Worm (Caenorhabditis elegans) whole organism, young adult: ENCODE results near the gene C30F2.4.

Experiments used
- B0035.1 ChIP-seq: sonication (generic microtip); optimal IDR thresholded peaks from 2 replicates; lab custom pipeline; 2016; ENCODE audit warnings: missing genetic modification characterization, mild to moderate bottlenecking, missing compliant biosample characterization, missing genotype, missing genetic modification reagents
- B0336.3 ChIP-seq: fragments of 200-800 bp; sonication (Bioruptor generic); IDR thresholded peaks from 2 replicates; pipeline ENCODE4 v1.3.6; 2022; ENCODE audit warnings: missing genetic modification characterization, missing compliant biosample characterization
- F23B12.7 ChIP-seq: sonication (generic microtip); optimal IDR thresholded peaks from 2 replicates; lab custom pipeline; 2017; ENCODE audit warnings: missing genetic modification characterization, mild to moderate bottlenecking, missing compliant biosample characterization, antibody characterized with exemption, moderate library complexity; ENCODE audit not compliant: insufficient read depth
- F55B11.4 ChIP-seq: sonication (generic microtip); optimal IDR thresholded peaks from 2 replicates; lab custom pipeline; 2016; ENCODE audit warnings: missing compliant biosample characterization, missing genetic modification characterization, borderline replicate concordance; ENCODE audit not compliant: insufficient read depth
- F57C9.4 ChIP-seq: sonication (generic microtip); optimal IDR thresholded peaks from 2 replicates; lab custom pipeline; 2017; ENCODE audit warnings: mild to moderate bottlenecking, missing genetic modification characterization, missing compliant biosample characterization
- Y53G8AR.9 ChIP-seq: fragments of 200-800 bp; sonication (Bioruptor generic); conservative IDR thresholded peaks from 2 replicates; pipeline ENCODE4 v1.3.6; 2022; ENCODE audit warnings: missing genetic modification reagents, missing genetic modification characterization, missing compliant biosample characterization
- Y67H2A.10 ChIP-seq: fragments of 200-800 bp; sonication (Bioruptor generic); conservative IDR thresholded peaks from 2 replicates; pipeline ENCODE4 v1.3.6; 2022; ENCODE audit warnings: missing genetic modification reagents, missing genetic modification characterization, missing compliant biosample characterization
- atf-7 ChIP-seq: sonication (generic microtip); optimal IDR thresholded peaks from 2 replicates; lab custom pipeline; 2017; ENCODE audit warnings: mild to moderate bottlenecking, missing genetic modification characterization, missing compliant biosample characterization
- athp-1 ChIP-seq: sonication (generic microtip); optimal IDR thresholded peaks from 2 replicates; lab custom pipeline; 2017; ENCODE audit warnings: mild to moderate bottlenecking, missing genetic modification characterization, missing compliant biosample characterization
- attf-6 ChIP-seq: fragments of 200-800 bp; sonication (Bioruptor generic); IDR thresholded peaks from 2 replicates; pipeline ENCODE4 v1.3.6; 2022; ENCODE audit warnings: missing genetic modification reagents, missing genetic modification characterization, missing compliant biosample characterization
- cebp-1 ChIP-seq, 2 experiments: fragments of 200-800 bp in 1 of 2; sonication (Bioruptor generic) in 1 of 2; sonication (generic microtip) in 1 of 2; IDR thresholded peaks in 1 of 2; optimal IDR thresholded peaks in 1 of 2; 2 replicates each; pipeline versions ENCODE4 v1.3.6 to Lab custom; 2017 to 2022; ENCODE audit warnings: missing compliant biosample characterization in 2 of 2, missing genetic modification characterization in 2 of 2, mild to moderate bottlenecking in 1 of 2, missing genetic modification reagents in 1 of 2, moderate library complexity in 1 of 2
- ceh-58 ChIP-seq: fragments of 200-800 bp; sonication (Bioruptor generic); IDR thresholded peaks from 2 replicates; pipeline ENCODE4 v1.3.6; 2022; ENCODE audit warnings: missing genetic modification characterization, missing compliant biosample characterization
- chd-7 ChIP-seq: sonication (generic microtip); optimal IDR thresholded peaks from 2 replicates; lab custom pipeline; 2016; ENCODE audit warnings: mild to moderate bottlenecking, missing genetic modification characterization, moderate library complexity, missing compliant biosample characterization
- egrh-3 ChIP-seq: fragments of 200-800 bp; sonication (Bioruptor generic); IDR thresholded peaks from 2 replicates; pipeline ENCODE4 v1.3.6; 2022; ENCODE audit warnings: missing genetic modification reagents, missing genetic modification characterization, missing compliant biosample characterization
- gei-17 ChIP-seq: fragments of 200-800 bp; sonication (Bioruptor generic); optimal IDR thresholded peaks from 2 replicates; lab custom pipeline; 2018; ENCODE audit warnings: mild to moderate bottlenecking, missing genetic modification characterization, missing compliant biosample characterization
- hlh-26 ChIP-seq: fragments of 200-800 bp; sonication (Bioruptor generic); conservative IDR thresholded peaks from 2 replicates; pipeline ENCODE4 v1.3.6; 2022; ENCODE audit warnings: missing genetic modification reagents, missing genetic modification characterization, missing compliant biosample characterization
- hrde-1 ChIP-seq: sonication (generic microtip); optimal IDR thresholded peaks from 2 replicates; lab custom pipeline; 2016; ENCODE audit warnings: missing genetic modification characterization, mild to moderate bottlenecking, missing compliant biosample characterization, moderate library complexity, missing genotype, missing genetic modification reagents, borderline replicate concordance
- hsf-1 ChIP-seq: fragments of 200-800 bp; sonication (Bioruptor generic); IDR thresholded peaks from 2 replicates; pipeline ENCODE4 v1.3.6; 2022; ENCODE audit warnings: missing genetic modification reagents, missing genetic modification characterization, missing compliant biosample characterization
- let-526 ChIP-seq: fragments of 200-800 bp; sonication (Bioruptor generic); IDR thresholded peaks from 2 replicates; pipeline ENCODE4 v1.3.6; 2022; ENCODE audit warnings: missing genetic modification reagents, missing genetic modification characterization, missing compliant biosample characterization
- lin-54 ChIP-seq: fragments of 200-800 bp; sonication (Bioruptor generic); optimal IDR thresholded peaks from 2 replicates; lab custom pipeline; 2018; ENCODE audit warnings: mild to moderate bottlenecking, missing genetic modification characterization, missing compliant biosample characterization
- madf-3 ChIP-seq: fragments of 200-800 bp; sonication (Bioruptor generic); IDR thresholded peaks from 2 replicates; pipeline ENCODE4 v1.3.6; 2022; ENCODE audit warnings: missing genetic modification reagents, missing genetic modification characterization, missing compliant biosample characterization
- madf-8 ChIP-seq: fragments of 200-800 bp; sonication (Bioruptor generic); conservative IDR thresholded peaks from 2 replicates; pipeline ENCODE4 v1.3.6; 2022; ENCODE audit warnings: missing genetic modification reagents, missing genetic modification characterization, missing compliant biosample characterization
- nhr-27 ChIP-seq: fragments of 200-800 bp; sonication (Bioruptor generic); optimal IDR thresholded peaks from 2 replicates; lab custom pipeline; 2018; ENCODE audit warnings: mild to moderate bottlenecking, missing genetic modification characterization, moderate library complexity, missing compliant biosample characterization
- nhr-80 ChIP-seq: sonication (generic microtip); optimal IDR thresholded peaks from 2 replicates; lab custom pipeline; 2016; ENCODE audit warnings: missing genetic modification characterization, missing compliant biosample characterization
- repo-1 ChIP-seq: sonication (generic microtip); optimal IDR thresholded peaks from 2 replicates; lab custom pipeline; 2017; ENCODE audit warnings: mild to moderate bottlenecking, missing genetic modification characterization, missing compliant biosample characterization
- snpc-1.3 ChIP-seq: sonication (generic microtip); optimal IDR thresholded peaks from 2 replicates; lab custom pipeline; 2017; ENCODE audit warnings: missing genetic modification characterization, mild to moderate bottlenecking, missing compliant biosample characterization, antibody characterized with exemption, moderate library complexity, missing genotype, missing genetic modification reagents; ENCODE audit not compliant: insufficient read depth
- snpc-4 ChIP-seq, 5 experiments: fragments of 150-350 bp in 1 of 5; sonication (generic microtip) in 4 of 5; optimal IDR thresholded peaks; 2 replicates each; lab custom pipeline; 2014 to 2018; ENCODE audit warnings: missing genetic modification characterization in 5 of 5, missing biosample characterization in 3 of 5, antibody characterized with exemption in 2 of 5, mild to moderate bottlenecking in 2 of 5, missing compliant biosample characterization in 2 of 5, missing genotype in 2 of 5, moderate library complexity in 2 of 5, missing genetic modification reagents in 1 of 5
- tbp1 ChIP-seq: fragments of 200-800 bp; sonication (Bioruptor generic); optimal IDR thresholded peaks from 2 replicates; lab custom pipeline; 2018; ENCODE audit warnings: mild to moderate bottlenecking, missing genetic modification characterization, missing compliant biosample characterization
- tlf-1 ChIP-seq: fragments of 200-800 bp; sonication (Bioruptor generic); optimal IDR thresholded peaks from 2 replicates; lab custom pipeline; 2018; ENCODE audit warnings: mild to moderate bottlenecking, missing genetic modification characterization, missing compliant biosample characterization
- unc-62 ChIP-seq: fragments of 150-350 bp; optimal IDR thresholded peaks from 2 replicates; lab custom pipeline; 2014; ENCODE audit warnings: missing biosample characterization, missing genetic modification reagents, missing genetic modification characterization
- ztf-22 ChIP-seq: fragments of 200-800 bp; sonication (Bioruptor generic); optimal IDR thresholded peaks from 2 replicates; lab custom pipeline; 2018; ENCODE audit warnings: mild to moderate bottlenecking, missing genetic modification characterization, moderate library complexity, missing compliant biosample characterization
- ztf-26 ChIP-seq: sonication (generic microtip); optimal IDR thresholded peaks from 2 replicates; lab custom pipeline; 2017; ENCODE audit warnings: missing genetic modification characterization, missing compliant biosample characterization

The C30F2.4 gene

DNA sequence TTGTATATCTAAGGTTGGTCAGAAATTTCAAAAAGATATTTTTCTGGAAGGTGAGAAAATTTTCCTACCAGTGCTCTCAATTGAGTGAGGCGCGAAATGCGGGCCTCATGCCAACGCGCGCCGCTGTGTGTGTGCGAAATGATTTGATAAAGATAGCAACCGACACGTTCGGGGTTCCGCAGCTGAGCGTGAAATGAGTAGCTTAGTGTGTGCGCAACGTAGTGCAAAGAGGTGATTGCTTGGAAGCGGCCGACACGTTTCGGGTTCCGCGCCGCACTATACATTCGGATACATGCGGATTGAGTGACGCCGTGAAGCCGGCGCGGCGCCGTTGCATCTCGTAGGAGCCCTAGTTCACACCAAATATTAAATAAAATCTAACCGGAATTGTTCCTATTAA, 14.8 kb upstream of the C30F2.4 start (continued):
- TF ChIP-seq Y67H2A.10 (GFP tag; lab: Robert Waterston, UW) (no peak), let-526 (GFP tag; lab: Robert Waterston, UW) (no peak), athp-1 (tag; lab: Kevin White, UChicago) (no peak), madf-3 (GFP tag; lab: Robert Waterston, UW) (no peak), atf-7 (no peak), attf-6 (no peak), F55B11.4 (no peak), chd-7 (tag; lab: Kevin White, UChicago) (no peak), ceh-58 (GFP tag; lab: Robert Waterston, UW) (no peak), tlf-1 (GFP tag; lab: Kevin White, UChicago) (no peak), snpc-4 (GFP tag; optimal IDR thresholded peaks at IDR 0.05; lab: Kevin White, UChicago) (no peak), snpc-4 (tag; optimal IDR thresholded peaks at IDR 0.05; lab: Kevin White, UChicago) (peak in 3 of 4 experiments; percentile 46 to 91 (median 89))

- TF ChIP-seq nhr-80 (peak; percentile 13), lin-54 (GFP tag; lab: Kevin White, UChicago) (no peak)
Measured at ce11 chrX:16087842-16088241, 11.5 kb upstream of the C30F2.4 start.

ce11 chrX:16085094-16085493, 8.7 kb upstream of the C30F2.4 start, which contains the start of gene C30F2.2:
TSS of gene C30F2.2 (minus strand) at chrX:16085215.
- TF ChIP-seq ztf-26 (no peak), nhr-80 (no peak), unc-62 (no peak), Y53G8AR.9 (GFP tag; lab: Robert Waterston, UW) (no peak), hlh-26 (GFP tag; lab: Robert Waterston, UW) (no peak), repo-1 (tag; lab: Kevin White, UChicago) (no peak), madf-8 (GFP tag; lab: Robert Waterston, UW) (no peak), snpc-1.3 (tag; lab: Kevin White, UChicago) (no peak), ztf-22 (GFP tag; lab: Kevin White, UChicago) (no peak), nhr-27 (tag; lab: Kevin White, UChicago) (no peak), F23B12.7 (tag; lab: Kevin White, UChicago) (no peak), cebp-1 (GFP tag; IDR thresholded peaks at IDR 0.05; lab: Robert Waterston, UW) (no peak), cebp-1 (tag; optimal IDR thresholded peaks at IDR 0.05; lab: Kevin White, UChicago) (no peak)
- TF ChIP-seq, all 124 proteins: peak for 0

DNA sequence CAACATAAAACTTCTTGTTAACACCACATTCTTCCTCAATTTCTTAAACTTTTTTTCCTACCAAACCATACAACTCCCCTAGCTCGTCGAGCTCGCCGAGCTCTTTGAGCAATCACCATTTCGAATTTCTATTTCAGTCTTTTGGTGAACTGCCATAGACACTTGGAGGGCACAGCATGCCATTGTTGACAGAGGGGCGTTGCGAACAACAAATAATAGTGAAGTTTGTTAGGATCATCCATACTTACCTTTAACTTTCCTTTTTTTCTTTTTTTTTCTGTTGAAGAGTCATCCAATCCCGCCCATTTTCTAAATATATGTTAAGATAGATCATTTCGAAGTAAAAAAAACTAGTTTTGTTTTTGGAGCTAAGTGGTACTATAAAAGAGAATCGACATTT, 5.7 kb upstream of the C30F2.4 start, which contains the start of gene idpp-14:
Gene idpp-14, plus strand, starts transcription at position 324 of the 400 bp plus-strand sequence.
- TF ChIP-seq egrh-3 (GFP tag; lab: Robert Waterston, UW) (no peak), gei-17 (GFP tag; lab: Kevin White, UChicago) (no peak), F57C9.4 (tag; lab: Kevin White, UChicago) (no peak), snpc-1.3 (tag; lab: Kevin White, UChicago) (no peak), B0336.3 (GFP tag; lab: Robert Waterston, UW) (no peak), B0035.1 (no peak), madf-3 (GFP tag; lab: Robert Waterston, UW) (no peak), snpc-4 (GFP tag; optimal IDR thresholded peaks at IDR 0.05; lab: Kevin White, UChicago) (no peak), snpc-4 (tag; optimal IDR thresholded peaks at IDR 0.05; lab: Kevin White, UChicago) (no peak), tbp1 (GFP tag; lab: Kevin White, UChicago) (no peak), hrde-1 (tag; lab: Kevin White, UChicago) (no peak), hsf-1 (no peak), ceh-58 (GFP tag; lab: Robert Waterston, UW) (no peak)
